Worm (Caenorhabditis elegans) whole organism, L1 larva: ENCODE results near the gene tag-164.

Source experiments
- aly-2 ChIP-seq: fragments of 150-350 bp; optimal IDR thresholded peaks from 2 replicates; lab custom pipeline; 2014; ENCODE audit warnings: missing biosample characterization, missing genetic modification characterization
- ceh-82 ChIP-seq, 3 experiments: fragments of 150-350 bp in 1 of 3; sonication (generic microtip) in 2 of 3; optimal IDR thresholded peaks; 2 replicates each; lab custom pipeline; 2014 to 2017; ENCODE audit warnings: missing biosample characterization in 3 of 3, missing genetic modification characterization in 3 of 3
- ceh-88 ChIP-seq: fragments of 200-800 bp; sonication (Bioruptor generic); IDR thresholded peaks from 2 replicates; pipeline ENCODE4 v1.3.6; 2022; ENCODE audit warnings: missing genetic modification characterization, missing compliant biosample characterization
- elt-3 ChIP-seq, 6 experiments: fragments of 150-350 bp in 1 of 6; sonication (generic microtip); optimal IDR thresholded peaks; 2 replicates each; lab custom pipeline; 2017 to 2018; ENCODE audit warnings: missing biosample characterization in 6 of 6, missing genetic modification characterization in 6 of 6, inconsistent platforms in 1 of 6
- fkh-10 ChIP-seq: sonication (generic microtip); optimal IDR thresholded peaks from 2 replicates; lab custom pipeline; 2017; ENCODE audit warnings: missing biosample characterization, missing genetic modification reagents, missing genetic modification characterization
- hlh-17 ChIP-seq: fragments of 200-800 bp; sonication (Bioruptor generic); optimal IDR thresholded peaks from 2 replicates; lab custom pipeline; 2018; ENCODE audit warnings: missing genetic modification characterization, mild to moderate bottlenecking, missing compliant biosample characterization, moderate library complexity, borderline replicate concordance
- irx-1 ChIP-seq: sonication (generic microtip); optimal IDR thresholded peaks from 2 replicates; lab custom pipeline; 2016; ENCODE audit warnings: missing genetic modification characterization, missing compliant biosample characterization
- mef-2 ChIP-seq: fragments of 150-350 bp; optimal IDR thresholded peaks from 2 replicates; lab custom pipeline; 2014; ENCODE audit warnings: missing biosample characterization, missing genetic modification characterization
- pqm-1 ChIP-seq: sonication (generic microtip); optimal IDR thresholded peaks from 3 replicates; lab custom pipeline; 2017; ENCODE audit warnings: missing biosample characterization, missing genetic modification characterization
- snpc-4 ChIP-seq: fragments of 150-350 bp; optimal IDR thresholded peaks from 2 replicates; lab custom pipeline; 2014; ENCODE audit warnings: missing biosample characterization, missing genetic modification characterization
- sptf-1 ChIP-seq: fragments of 150-350 bp; optimal IDR thresholded peaks from 2 replicates; lab custom pipeline; 2014; ENCODE audit warnings: missing biosample characterization, missing genetic modification characterization
- ztf-4 ChIP-seq: fragments of 150-350 bp; optimal IDR thresholded peaks from 2 replicates; lab custom pipeline; 2014; ENCODE audit warnings: missing biosample characterization, missing genetic modification characterization

- no peak for TF ChIP-seq hlh-17 (GFP tag; lab: Kevin White, UChicago)
- no peak for TF ChIP-seq fkh-10
- no peak for TF ChIP-seq ceh-88 (GFP tag; lab: Robert Waterston, UW)
- no peak for TF ChIP-seq elt-3 (tag; optimal IDR thresholded peaks at IDR 0.05; lab: Kevin White, UChicago)
- TF ChIP-seq ceh-82 (tag; optimal IDR thresholded peaks at IDR 0.05; lab: Kevin White, UChicago) = no peak
- TF ChIP-seq aly-2 (tag; lab: Kevin White, UChicago) = no peak
- no peak for TF ChIP-seq ztf-4 (tag; lab: Kevin White, UChicago)
- TF ChIP-seq pqm-1 (tag; lab: Kevin White, UChicago) = no peak
- no peak for TF ChIP-seq snpc-4 (tag; lab: Kevin White, UChicago)
- no peak for TF ChIP-seq irx-1 (tag; lab: Kevin White, UChicago)
- no peak for TF ChIP-seq mef-2 (tag; lab: Kevin White, UChicago)
- no peak for TF ChIP-seq sptf-1 (tag; lab: Kevin White, UChicago)
Observed at ce11 chrIII:13436843-13437242, 22.5 kb upstream of the tag-164 start, which contains the start of gene F45G2.9.
